Fruit fly (Drosophila melanogaster) whole organism, wandering third instar larva: ENCODE measurements around the gene HisCl1.

Experiments used
- HLH106 ChIP-seq: fragments of 200-800 bp; optimal IDR thresholded peaks from 3 replicates; lab custom pipeline; 2019; ENCODE audit warnings: missing biosample characterization, mild to moderate bottlenecking, missing genetic modification characterization, moderate library complexity
- Mio ChIP-seq: sonication (Bioruptor generic); optimal IDR thresholded peaks from 2 replicates; lab custom pipeline; 2016; ENCODE audit warnings: missing biosample characterization, missing genetic modification characterization
- Myc ChIP-seq: fragments of >200 bp; optimal IDR thresholded peaks from 2 replicates; lab custom pipeline; 2017
- OdsH ChIP-seq: fragments of 200-800 bp; sonication (Bioruptor generic); optimal IDR thresholded peaks from 2 replicates; lab custom pipeline; 2016; ENCODE audit warnings: missing biosample characterization, mild to moderate bottlenecking, missing genetic modification characterization
- brk ChIP-seq: fragments of 200-800 bp; sonication (Bioruptor generic); optimal IDR thresholded peaks from 2 replicates; lab custom pipeline; 2016; ENCODE audit warnings: missing biosample characterization, mild to moderate bottlenecking, missing genetic modification characterization
- dmrt93B ChIP-seq: fragments of 200-800 bp; sonication (Bioruptor generic); optimal IDR thresholded peaks from 2 replicates; lab custom pipeline; 2018; ENCODE audit warnings: missing biosample characterization, mild to moderate bottlenecking, missing genetic modification characterization
- h ChIP-seq: fragments of 200-800 bp; sonication (Bioruptor generic); optimal IDR thresholded peaks from 3 replicates; lab custom pipeline; 2016; ENCODE audit warnings: missing biosample characterization, mild to moderate bottlenecking, missing genetic modification characterization
- psq ChIP-seq: fragments of 200-800 bp; sonication (Bioruptor generic); optimal IDR thresholded peaks from 3 replicates; lab custom pipeline; 2017; ENCODE audit warnings: missing biosample characterization, mild to moderate bottlenecking, missing genetic modification characterization, moderate library complexity

- TF ChIP-seq brk (GFP tag; lab: Kevin White, UChicago) (no peak), h (GFP tag; lab: Kevin White, UChicago) (no peak), Myc (lab: Kevin White, UChicago) (no peak), OdsH (GFP tag; lab: Kevin White, UChicago) (peak; percentile 41), psq (GFP tag; lab: Kevin White, UChicago) (peak; percentile 37), dmrt93B (GFP tag; lab: Kevin White, UChicago) (no peak), Mio (no peak), HLH106 (tag; lab: Kevin White, UChicago) (peak; percentile 74)
These were observed at the start of gene HisCl1, which contains the start of gene prd1 for dm6 chr3R:11786695-11787226.
